Worm (Caenorhabditis elegans) whole organism, young adult: ENCODE data around the gene hip-1.

Experiments used
- B0261.1 ChIP-seq: sonication (generic microtip); optimal IDR thresholded peaks from 2 replicates; lab custom pipeline; 2016; ENCODE audit warnings: mild to moderate bottlenecking, missing genetic modification characterization, moderate library complexity, missing compliant biosample characterization
- F10E7.11 ChIP-seq: sonication (generic microtip); optimal IDR thresholded peaks from 2 replicates; lab custom pipeline; 2017; ENCODE audit warnings: mild to moderate bottlenecking, missing genetic modification characterization, moderate library complexity, missing compliant biosample characterization
- F23B12.7 ChIP-seq: sonication (generic microtip); optimal IDR thresholded peaks from 2 replicates; lab custom pipeline; 2017; ENCODE audit warnings: missing genetic modification characterization, mild to moderate bottlenecking, missing compliant biosample characterization, antibody characterized with exemption, moderate library complexity; ENCODE audit not compliant: insufficient read depth
- F33H1.4 ChIP-seq: fragments of 200-800 bp; sonication (Bioruptor generic); IDR thresholded peaks from 2 replicates; pipeline ENCODE4 v1.3.6; 2022; ENCODE audit warnings: missing genetic modification reagents, missing genetic modification characterization, missing compliant biosample characterization
- F39B2.1 ChIP-seq: fragments of 200-800 bp; sonication (Bioruptor generic); IDR thresholded peaks from 2 replicates; pipeline ENCODE4 v1.3.6; 2022; ENCODE audit warnings: missing genetic modification reagents, missing genetic modification characterization, missing compliant biosample characterization
- F55B11.4 ChIP-seq: sonication (generic microtip); optimal IDR thresholded peaks from 2 replicates; lab custom pipeline; 2016; ENCODE audit warnings: missing compliant biosample characterization, missing genetic modification characterization, borderline replicate concordance; ENCODE audit not compliant: insufficient read depth
- F57C9.4 ChIP-seq: sonication (generic microtip); optimal IDR thresholded peaks from 2 replicates; lab custom pipeline; 2017; ENCODE audit warnings: mild to moderate bottlenecking, missing genetic modification characterization, missing compliant biosample characterization
- K11D2.4 ChIP-seq: fragments of 200-800 bp; sonication (Bioruptor generic); IDR thresholded peaks from 2 replicates; pipeline ENCODE4 v1.3.6; 2022; ENCODE audit warnings: missing genetic modification reagents, missing genetic modification characterization, missing compliant biosample characterization
- Y67H2A.10 ChIP-seq: fragments of 200-800 bp; sonication (Bioruptor generic); conservative IDR thresholded peaks from 2 replicates; pipeline ENCODE4 v1.3.6; 2022; ENCODE audit warnings: missing genetic modification reagents, missing genetic modification characterization, missing compliant biosample characterization
- Y95B8A.8 ChIP-seq: fragments of 200-800 bp; sonication (Bioruptor generic); IDR thresholded peaks from 2 replicates; pipeline ENCODE4 v1.3.6; 2022; ENCODE audit warnings: missing genetic modification reagents, missing genetic modification characterization, missing compliant biosample characterization
- aptf-3 ChIP-seq: fragments of 200-800 bp; sonication (Bioruptor generic); IDR thresholded peaks from 2 replicates; pipeline ENCODE4 v1.3.6; 2022; ENCODE audit warnings: missing genetic modification characterization, missing compliant biosample characterization
- attf-5 ChIP-seq: fragments of 200-800 bp; sonication (Bioruptor generic); optimal IDR thresholded peaks from 2 replicates; lab custom pipeline; 2018; ENCODE audit warnings: mild to moderate bottlenecking, missing genetic modification characterization, missing compliant biosample characterization
- attf-6 ChIP-seq: fragments of 200-800 bp; sonication (Bioruptor generic); IDR thresholded peaks from 2 replicates; pipeline ENCODE4 v1.3.6; 2022; ENCODE audit warnings: missing genetic modification reagents, missing genetic modification characterization, missing compliant biosample characterization
- bed-2 ChIP-seq: fragments of 200-800 bp; sonication (Bioruptor generic); IDR thresholded peaks from 2 replicates; pipeline ENCODE4 v1.3.6; 2022; ENCODE audit warnings: missing genetic modification reagents, missing genetic modification characterization, missing compliant biosample characterization
- ccch-3 ChIP-seq: fragments of 200-800 bp; sonication (Bioruptor generic); optimal IDR thresholded peaks from 2 replicates; lab custom pipeline; 2018; ENCODE audit warnings: mild to moderate bottlenecking, missing genetic modification characterization, missing compliant biosample characterization
- cebp-2 ChIP-seq: fragments of 200-800 bp; sonication (Bioruptor generic); IDR thresholded peaks from 2 replicates; pipeline ENCODE4 v1.3.6; 2022; ENCODE audit warnings: missing genetic modification characterization, missing compliant biosample characterization
- ceh-58 ChIP-seq: fragments of 200-800 bp; sonication (Bioruptor generic); IDR thresholded peaks from 2 replicates; pipeline ENCODE4 v1.3.6; 2022; ENCODE audit warnings: missing genetic modification characterization, missing compliant biosample characterization
- ceh-79 ChIP-seq: sonication (generic microtip); optimal IDR thresholded peaks from 2 replicates; lab custom pipeline; 2017; ENCODE audit warnings: mild to moderate bottlenecking, missing genetic modification characterization, missing compliant biosample characterization
- ceh-91 ChIP-seq: fragments of 200-800 bp; sonication (Bioruptor generic); IDR thresholded peaks from 2 replicates; pipeline ENCODE4 v1.3.6; 2022; ENCODE audit warnings: missing genetic modification reagents, missing genetic modification characterization, missing compliant biosample characterization
- die-1 ChIP-seq: sonication (generic microtip); optimal IDR thresholded peaks from 2 replicates; lab custom pipeline; 2016; ENCODE audit warnings: missing genotype, mild to moderate bottlenecking, missing genetic modification characterization, missing compliant biosample characterization
- dox-1 ChIP-seq: fragments of 200-800 bp; sonication (Bioruptor generic); IDR thresholded peaks from 2 replicates; pipeline ENCODE4 v1.3.6; 2022; ENCODE audit warnings: missing genetic modification reagents, missing genetic modification characterization, missing compliant biosample characterization
- dpff-1 ChIP-seq: sonication (generic microtip); optimal IDR thresholded peaks from 2 replicates; lab custom pipeline; 2017; ENCODE audit warnings: mild to moderate bottlenecking, missing genetic modification characterization, missing compliant biosample characterization
- efl-1 ChIP-seq: fragments of 150-350 bp; optimal IDR thresholded peaks from 2 replicates; lab custom pipeline; 2014; ENCODE audit warnings: missing biosample characterization, missing genetic modification reagents, missing genetic modification characterization
- ekl-4 ChIP-seq: fragments of 200-800 bp; sonication (Bioruptor generic); IDR thresholded peaks from 2 replicates; pipeline ENCODE4 v1.3.6; 2022; ENCODE audit warnings: missing genetic modification reagents, missing genetic modification characterization, missing compliant biosample characterization
- gei-17 ChIP-seq: fragments of 200-800 bp; sonication (Bioruptor generic); optimal IDR thresholded peaks from 2 replicates; lab custom pipeline; 2018; ENCODE audit warnings: mild to moderate bottlenecking, missing genetic modification characterization, missing compliant biosample characterization
- hmg-20 ChIP-seq: fragments of 200-800 bp; sonication (Bioruptor generic); IDR thresholded peaks from 2 replicates; pipeline ENCODE4 v1.3.6; 2022; ENCODE audit warnings: missing genetic modification reagents, missing genetic modification characterization, missing compliant biosample characterization
- let-526 ChIP-seq: fragments of 200-800 bp; sonication (Bioruptor generic); IDR thresholded peaks from 2 replicates; pipeline ENCODE4 v1.3.6; 2022; ENCODE audit warnings: missing genetic modification reagents, missing genetic modification characterization, missing compliant biosample characterization
- lin-35 ChIP-seq, 3 experiments: fragments of 150-350 bp in 2 of 3; sonication (generic microtip) in 1 of 3; optimal IDR thresholded peaks; 2 replicates each; lab custom pipeline; 2014 to 2018; ENCODE audit warnings: missing biosample characterization in 3 of 3, missing genetic modification characterization in 3 of 3, missing genetic modification reagents in 3 of 3
- madf-10 ChIP-seq: sonication (generic microtip); optimal IDR thresholded peaks from 2 replicates; lab custom pipeline; 2016; ENCODE audit warnings: mild to moderate bottlenecking, missing genetic modification characterization, missing compliant biosample characterization
- madf-6 ChIP-seq: fragments of 200-800 bp; sonication (Bioruptor generic); IDR thresholded peaks from 2 replicates; pipeline ENCODE4 v1.3.6; 2022; ENCODE audit warnings: missing genetic modification reagents, missing genetic modification characterization, missing compliant biosample characterization
- madf-8 ChIP-seq: fragments of 200-800 bp; sonication (Bioruptor generic); conservative IDR thresholded peaks from 2 replicates; pipeline ENCODE4 v1.3.6; 2022; ENCODE audit warnings: missing genetic modification reagents, missing genetic modification characterization, missing compliant biosample characterization
- mcd-1 ChIP-seq: fragments of 200-800 bp; sonication (Bioruptor generic); IDR thresholded peaks from 2 replicates; pipeline ENCODE4 v1.3.6; 2022; ENCODE audit warnings: missing genetic modification reagents, missing genetic modification characterization, missing compliant biosample characterization
- mes-4 ChIP-seq: sonication (generic microtip); optimal IDR thresholded peaks from 2 replicates; lab custom pipeline; 2016; ENCODE audit warnings: missing genotype, missing genetic modification characterization, missing compliant biosample characterization
- nfyb-1 ChIP-seq: fragments of 200-800 bp; sonication (Bioruptor generic); IDR thresholded peaks from 2 replicates; pipeline ENCODE4 v1.3.6; 2022; ENCODE audit warnings: missing genetic modification reagents, missing genetic modification characterization, missing compliant biosample characterization
- pha-4 ChIP-seq: fragments of 150-350 bp; sonication (generic microtip); optimal IDR thresholded peaks from 2 replicates; lab custom pipeline; 2014; ENCODE audit warnings: missing biosample characterization, missing genetic modification reagents, missing genetic modification characterization
- repo-1 ChIP-seq: sonication (generic microtip); optimal IDR thresholded peaks from 2 replicates; lab custom pipeline; 2017; ENCODE audit warnings: mild to moderate bottlenecking, missing genetic modification characterization, missing compliant biosample characterization
- sea-2 ChIP-seq: fragments of 200-800 bp; sonication (Bioruptor generic); IDR thresholded peaks from 2 replicates; pipeline ENCODE4 v1.3.6; 2022; ENCODE audit warnings: missing genetic modification characterization, missing compliant biosample characterization
- snpc-1.1 ChIP-seq: sonication (generic microtip); optimal IDR thresholded peaks from 2 replicates; lab custom pipeline; 2017; ENCODE audit warnings: missing genetic modification characterization, mild to moderate bottlenecking, missing compliant biosample characterization, antibody characterized with exemption, moderate library complexity, missing genotype, missing genetic modification reagents; ENCODE audit not compliant: insufficient read depth
- snpc-1.3 ChIP-seq: sonication (generic microtip); optimal IDR thresholded peaks from 2 replicates; lab custom pipeline; 2017; ENCODE audit warnings: missing genetic modification characterization, mild to moderate bottlenecking, missing compliant biosample characterization, antibody characterized with exemption, moderate library complexity, missing genotype, missing genetic modification reagents; ENCODE audit not compliant: insufficient read depth
- snpc-3.4 ChIP-seq: sonication (generic microtip); optimal IDR thresholded peaks from 2 replicates; lab custom pipeline; 2017; ENCODE audit warnings: missing genetic modification characterization, mild to moderate bottlenecking, missing compliant biosample characterization, antibody characterized with exemption, moderate library complexity, missing genotype, missing genetic modification reagents
- tbp1 ChIP-seq: fragments of 200-800 bp; sonication (Bioruptor generic); optimal IDR thresholded peaks from 2 replicates; lab custom pipeline; 2018; ENCODE audit warnings: mild to moderate bottlenecking, missing genetic modification characterization, missing compliant biosample characterization
- tbx-9 ChIP-seq: sonication (generic microtip); optimal IDR thresholded peaks from 2 replicates; lab custom pipeline; 2016; ENCODE audit warnings: borderline replicate concordance, missing genetic modification characterization, inconsistent platforms, missing compliant biosample characterization
- tlf-1 ChIP-seq: fragments of 200-800 bp; sonication (Bioruptor generic); optimal IDR thresholded peaks from 2 replicates; lab custom pipeline; 2018; ENCODE audit warnings: mild to moderate bottlenecking, missing genetic modification characterization, missing compliant biosample characterization
- xnd-1 ChIP-seq: sonication (generic microtip); optimal IDR thresholded peaks from 2 replicates; lab custom pipeline; 2016; ENCODE audit warnings: missing genotype, missing genetic modification reagents, missing genetic modification characterization, missing compliant biosample characterization
- zfh-2 ChIP-seq: fragments of 200-800 bp; sonication (Bioruptor generic); conservative IDR thresholded peaks from 2 replicates; pipeline ENCODE4 v1.3.6; 2022; ENCODE audit warnings: missing genetic modification reagents, missing genetic modification characterization, missing compliant biosample characterization
- ztf-26 ChIP-seq: sonication (generic microtip); optimal IDR thresholded peaks from 2 replicates; lab custom pipeline; 2017; ENCODE audit warnings: missing genetic modification characterization, missing compliant biosample characterization
- ztf-28 ChIP-seq: fragments of 200-800 bp; sonication (Bioruptor generic); IDR thresholded peaks from 2 replicates; pipeline ENCODE4 v1.3.6; 2022; ENCODE audit warnings: missing genetic modification reagents, missing genetic modification characterization, missing compliant biosample characterization
- ztf-3 ChIP-seq: fragments of 200-800 bp; sonication (Bioruptor generic); optimal IDR thresholded peaks from 2 replicates; lab custom pipeline; 2018; ENCODE audit warnings: mild to moderate bottlenecking, missing genetic modification characterization, missing compliant biosample characterization

The hip-1 gene

DNA sequence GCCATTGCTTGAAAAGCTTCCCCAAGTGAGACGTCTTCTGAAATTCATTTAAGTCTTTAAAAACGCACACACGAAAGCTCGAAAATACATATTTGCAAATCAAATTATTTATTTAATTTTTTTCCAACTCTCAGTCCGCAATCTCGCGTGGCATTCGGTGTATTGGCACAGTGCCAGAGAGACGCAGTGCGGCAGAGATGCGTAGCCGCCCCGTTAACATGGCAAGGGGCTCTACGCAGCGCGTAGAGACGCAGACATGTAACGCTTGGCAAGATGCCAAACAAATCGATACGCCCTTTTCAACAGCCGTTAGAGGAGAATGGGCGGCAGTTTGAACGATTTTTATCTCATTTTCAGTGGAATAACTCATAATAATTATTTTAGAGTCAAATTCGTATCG is 21.2 kb upstream of the hip-1 start, which contains the start of the genes drr-2 and set-16 (continued):
- peak; percentile 58 for TF ChIP-seq F10E7.11 (tag; lab: Kevin White, UChicago)
- peak; percentile 96 for TF ChIP-seq ceh-79
- TF ChIP-seq ztf-28, result peak; percentile 87
- peak; percentile 30 for TF ChIP-seq B0261.1 (tag; lab: Kevin White, UChicago)
- TF ChIP-seq lin-35 (GFP tag; optimal IDR thresholded peaks at IDR 0.05; lab: Kevin White, UChicago), result peak in 2 of 3 experiments; percentile 85 to 96
- TF ChIP-seq xnd-1 (tag; lab: Kevin White, UChicago), result peak; percentile 88
- TF ChIP-seq dox-1 (GFP tag; lab: Robert Waterston, UW), result peak; percentile 100
- no peak for TF ChIP-seq F55B11.4 (tag; lab: Kevin White, UChicago)
- TF ChIP-seq let-526, result peak; percentile 97
- TF ChIP-seq ekl-4, result peak; percentile 99
- TF ChIP-seq zfh-2 (GFP tag; lab: Robert Waterston, UW), result peak; percentile 98
- TF ChIP-seq mes-4 (tag; lab: Kevin White, UChicago), result peak; percentile 71
- TF ChIP-seq mcd-1 (GFP tag; lab: Robert Waterston, UW), result peak; percentile 98
- peak; percentile 87 for TF ChIP-seq F57C9.4
- TF ChIP-seq F23B12.7, result peak; percentile 95
- peak; percentile 79; the same call in 1 of the 2 replicates for TF ChIP-seq F39B2.1
- TF ChIP-seq ztf-26 (tag; lab: Kevin White, UChicago), result peak; percentile 99
- TF ChIP-seq pha-4 (tag; lab: Kevin White, UChicago), result peak; percentile 98
- TF ChIP-seq F33H1.4 (GFP tag; lab: Robert Waterston, UW), result peak; percentile 91
- peak; percentile 80; the same call in 1 of the 2 replicates for TF ChIP-seq bed-2
- peak; percentile 92 for TF ChIP-seq ztf-3 (GFP tag; lab: Kevin White, UChicago)
- peak; percentile 95 for TF ChIP-seq sea-2 (GFP tag; lab: Robert Waterston, UW)
- peak; percentile 94 for TF ChIP-seq snpc-3.4
- TF ChIP-seq madf-10, result peak; percentile 94
- TF ChIP-seq attf-6 (GFP tag; lab: Robert Waterston, UW), result peak; percentile 87
- peak; percentile 66 for TF ChIP-seq snpc-1.1 (tag; lab: Kevin White, UChicago)
- TF ChIP-seq dpff-1 (tag; lab: Kevin White, UChicago), result peak; percentile 90
- TF ChIP-seq ccch-3 (GFP tag; lab: Kevin White, UChicago), result no peak
- peak; percentile 93 for TF ChIP-seq gei-17 (GFP tag; lab: Kevin White, UChicago)
- TF ChIP-seq snpc-1.3 (tag; lab: Kevin White, UChicago), result peak; percentile 94
- no peak for TF ChIP-seq ceh-58 (GFP tag; lab: Robert Waterston, UW)
- TF ChIP-seq die-1 (tag; lab: Kevin White, UChicago), result peak; percentile 81
- peak; percentile 98 for TF ChIP-seq K11D2.4 (GFP tag; lab: Robert Waterston, UW)
- peak; percentile 99 for TF ChIP-seq Y95B8A.8 (GFP tag; lab: Robert Waterston, UW)
- TF ChIP-seq hmg-20 (GFP tag; lab: Robert Waterston, UW), result peak; percentile 90
- no peak for TF ChIP-seq tbx-9 (tag; lab: Kevin White, UChicago)
- peak; percentile 99 for TF ChIP-seq repo-1 (tag; lab: Kevin White, UChicago)
- TF ChIP-seq aptf-3 (GFP tag; lab: Robert Waterston, UW), result no peak
- TF ChIP-seq tbp1, result peak; percentile 82
- TF ChIP-seq Y67H2A.10 (GFP tag; lab: Robert Waterston, UW), result peak; percentile 90
- TF ChIP-seq efl-1 (GFP tag; lab: Kevin White, UChicago), result peak; percentile 86
- peak; percentile 98 for TF ChIP-seq ceh-91 (GFP tag; lab: Robert Waterston, UW)
- peak; percentile 92; the same call in 1 of the 2 replicates for TF ChIP-seq cebp-2 (GFP tag; lab: Robert Waterston, UW)
- peak; percentile 97 for TF ChIP-seq madf-6 (GFP tag; lab: Robert Waterston, UW)
- peak; percentile 100 for TF ChIP-seq tlf-1
- peak; percentile 100 for TF ChIP-seq attf-5
- TF ChIP-seq nfyb-1 (GFP tag; lab: Robert Waterston, UW), result peak; percentile 99
- TF ChIP-seq madf-8 (GFP tag; lab: Robert Waterston, UW), result peak; percentile 88
